Fruit fly (Drosophila melanogaster) whole organism, embryonic: ENCODE results near the gene CG6296.

ENCODE experiments used
- Asciz ChIP-seq: fragments of 200-800 bp; sonication (Bioruptor generic); optimal IDR thresholded peaks from 2 replicates; lab custom pipeline; 2017; ENCODE audit warnings: missing biosample characterization, mild to moderate bottlenecking, missing genetic modification characterization, missing genetic modification reagents
- Blimp-1 ChIP-seq: fragments of 200-800 bp; sonication (Bioruptor generic); optimal IDR thresholded peaks from 3 replicates; lab custom pipeline; 2018; ENCODE audit warnings: missing biosample characterization, missing genetic modification characterization, mild to moderate bottlenecking, moderate library complexity, missing genetic modification reagents
- CG10366 ChIP-seq: fragments of 200-800 bp; sonication (Bioruptor generic); IDR thresholded peaks from 2 replicates; pipeline ENCODE4 v1.3.6; 2022; ENCODE audit warnings: missing biosample characterization, missing genetic modification characterization
- CG10543 ChIP-seq: fragments of 200-800 bp; sonication (Bioruptor generic); optimal IDR thresholded peaks from 3 replicates; lab custom pipeline; 2017; ENCODE audit warnings: missing biosample characterization, mild to moderate bottlenecking, missing genetic modification characterization, moderate library complexity
- CG13424 ChIP-seq: fragments of 200-800 bp; sonication (Bioruptor generic); optimal IDR thresholded peaks from 2 replicates; lab custom pipeline; 2019; ENCODE audit warnings: missing biosample characterization, mild to moderate bottlenecking, missing genetic modification characterization, moderate library complexity
- CG14441 ChIP-seq: fragments of 200-800 bp; sonication (Bioruptor generic); IDR thresholded peaks from 2 replicates; pipeline ENCODE4 v1.3.6; 2022; ENCODE audit warnings: missing biosample characterization, missing genetic modification characterization
- CG14965 ChIP-seq: fragments of 200-800 bp; sonication (Bioruptor generic); optimal IDR thresholded peaks from 2 replicates; lab custom pipeline; 2016; ENCODE audit warnings: missing biosample characterization, missing genetic modification characterization, borderline replicate concordance
- CG15011 ChIP-seq: fragments of 200-800 bp; sonication (Bioruptor generic); optimal IDR thresholded peaks from 3 replicates; lab custom pipeline; 2018; ENCODE audit warnings: missing biosample characterization, mild to moderate bottlenecking, missing genetic modification characterization
- CG15696 ChIP-seq: fragments of 200-800 bp; sonication (Bioruptor generic); optimal IDR thresholded peaks from 2 replicates; lab custom pipeline; 2019; ENCODE audit warnings: missing biosample characterization, mild to moderate bottlenecking, missing genetic modification characterization, moderate library complexity
- CG1603 ChIP-seq: fragments of 200-800 bp; sonication (Bioruptor generic); optimal IDR thresholded peaks from 2 replicates; lab custom pipeline; 2019; ENCODE audit warnings: missing biosample characterization, mild to moderate bottlenecking, missing genetic modification characterization, moderate library complexity
- CG17186 ChIP-seq: fragments of 200-800 bp; sonication (Bioruptor generic); optimal IDR thresholded peaks from 3 replicates; lab custom pipeline; 2017; ENCODE audit warnings: missing biosample characterization, missing genetic modification reagents, missing genetic modification characterization
- CG17361 ChIP-seq: fragments of 200-800 bp; sonication (Bioruptor generic); IDR thresholded peaks from 3 replicates; pipeline ENCODE4 v1.3.6; 2022; ENCODE audit warnings: missing biosample characterization, missing genetic modification characterization
- CG17568 ChIP-seq: fragments of 200-800 bp; sonication (Bioruptor generic); optimal IDR thresholded peaks from 2 replicates; lab custom pipeline; 2018; ENCODE audit warnings: missing biosample characterization, mild to moderate bottlenecking, missing genetic modification characterization, moderate library complexity
- CG2712 ChIP-seq: fragments of 200-800 bp; optimal IDR thresholded peaks from 3 replicates; lab custom pipeline; 2019; ENCODE audit warnings: missing biosample characterization, mild to moderate bottlenecking, missing genetic modification characterization, moderate library complexity
- CG3163 ChIP-seq: fragments of 200-800 bp; sonication (Bioruptor generic); optimal IDR thresholded peaks from 3 replicates; lab custom pipeline; 2016; ENCODE audit warnings: missing biosample characterization, missing genetic modification characterization
- CG32772 ChIP-seq: fragments of 200-800 bp; sonication (Bioruptor generic); IDR thresholded peaks from 2 replicates; pipeline ENCODE4 v1.3.6; 2022; ENCODE audit warnings: missing biosample characterization, missing genetic modification characterization
- CG3995 ChIP-seq: fragments of 200-800 bp; sonication (Bioruptor generic); optimal IDR thresholded peaks from 3 replicates; lab custom pipeline; 2016; ENCODE audit warnings: missing biosample characterization, missing genetic modification characterization
- CG5180 ChIP-seq: fragments of 200-800 bp; sonication (Bioruptor generic); optimal IDR thresholded peaks from 3 replicates; lab custom pipeline; 2017; ENCODE audit warnings: missing biosample characterization, missing genetic modification characterization, mild to moderate bottlenecking, moderate library complexity, missing genetic modification reagents
- CG6854 ChIP-seq: fragments of 200-800 bp; sonication (Bioruptor generic); optimal IDR thresholded peaks from 3 replicates; lab custom pipeline; 2017; ENCODE audit warnings: missing biosample characterization, mild to moderate bottlenecking, missing genetic modification characterization
- CG7357 ChIP-seq: fragments of 200-800 bp; sonication (Bioruptor generic); IDR thresholded peaks from 3 replicates; pipeline ENCODE4 v1.3.6; 2022; ENCODE audit warnings: missing biosample characterization, missing genetic modification characterization
- Camta ChIP-seq: fragments of 200-800 bp; sonication (Bioruptor generic); optimal IDR thresholded peaks from 2 replicates; lab custom pipeline; 2016; ENCODE audit warnings: missing biosample characterization, missing genetic modification characterization
- Lpt ChIP-seq: fragments of >200 bp; optimal IDR thresholded peaks from 2 replicates; lab custom pipeline; 2018; ENCODE audit warnings: missing biosample characterization, missing genetic modification characterization
- Max ChIP-seq: fragments of 200-800 bp; sonication (Bioruptor generic); optimal IDR thresholded peaks from 2 replicates; lab custom pipeline; 2016; ENCODE audit warnings: missing biosample characterization, mild to moderate bottlenecking, missing genetic modification characterization
- Myb ChIP-seq: fragments of 200-800 bp; sonication (Bioruptor generic); optimal IDR thresholded peaks from 2 replicates; lab custom pipeline; 2016; ENCODE audit warnings: missing biosample characterization, missing genetic modification characterization
- Nf-YB ChIP-seq: fragments of 200-800 bp; sonication (Bioruptor generic); optimal IDR thresholded peaks from 3 replicates; lab custom pipeline; 2019; ENCODE audit warnings: missing biosample characterization, mild to moderate bottlenecking, missing genetic modification characterization, moderate library complexity
- Scr ChIP-seq: fragments of 200-800 bp; sonication (Bioruptor generic); IDR thresholded peaks from 2 replicates; pipeline ENCODE4 v1.3.6; 2022; ENCODE audit warnings: missing biosample characterization, missing genetic modification characterization; ENCODE audit not compliant: partially characterized antibody
- Ssrp ChIP-seq: fragments of 200-800 bp; sonication (Bioruptor generic); optimal IDR thresholded peaks from 2 replicates; lab custom pipeline; 2018; ENCODE audit warnings: missing biosample characterization, mild to moderate bottlenecking, missing genetic modification characterization, moderate library complexity
- chn ChIP-seq: fragments of 200-800 bp; sonication (Bioruptor generic); optimal IDR thresholded peaks from 2 replicates; lab custom pipeline; 2016; ENCODE audit warnings: missing biosample characterization, missing genetic modification characterization
- ci ChIP-seq: fragments of 200-800 bp; sonication (Bioruptor generic); IDR thresholded peaks from 3 replicates; pipeline ENCODE4 v1.3.6; 2022; ENCODE audit warnings: missing biosample characterization, missing genetic modification characterization
- dm ChIP-seq: fragments of 200-800 bp; sonication (Bioruptor generic); optimal IDR thresholded peaks from 3 replicates; lab custom pipeline; 2016; ENCODE audit warnings: missing biosample characterization, missing genetic modification characterization
- ems ChIP-seq: fragments of 200-800 bp; sonication (Bioruptor generic); optimal IDR thresholded peaks from 3 replicates; lab custom pipeline; 2016; ENCODE audit warnings: missing biosample characterization, missing genetic modification characterization
- fd64A ChIP-seq: fragments of 200-800 bp; sonication (Bioruptor generic); optimal IDR thresholded peaks from 3 replicates; lab custom pipeline; 2018; ENCODE audit warnings: missing biosample characterization, mild to moderate bottlenecking, missing genetic modification characterization
- hb ChIP-seq: fragments of 200-800 bp; sonication (Bioruptor generic); IDR thresholded peaks from 3 replicates; pipeline ENCODE4 v1.3.6; 2022; ENCODE audit warnings: missing biosample characterization, missing genetic modification characterization; ENCODE audit not compliant: partially characterized antibody
- inv ChIP-seq: fragments of 200-800 bp; sonication (Bioruptor generic); IDR thresholded peaks from 2 replicates; pipeline ENCODE4 v1.3.6; 2022; ENCODE audit warnings: missing biosample characterization, missing genetic modification characterization; ENCODE audit not compliant: partially characterized antibody
- lov ChIP-seq, 2 experiments: fragments of 200-800 bp in 1 of 2; fragments of >200 bp in 1 of 2; sonication (Bioruptor generic) in 1 of 2; IDR thresholded peaks in 1 of 2; optimal IDR thresholded peaks in 1 of 2; 2 replicates in 1 of 2; 3 replicates in 1 of 2; pipeline versions ENCODE4 v1.3.6 to Lab custom; 2017 to 2022; ENCODE audit warnings: missing biosample characterization in 1 of 2, missing genetic modification characterization in 1 of 2
- pita ChIP-seq: fragments of 200-800 bp; sonication (Bioruptor generic); optimal IDR thresholded peaks from 2 replicates; lab custom pipeline; 2017; ENCODE audit warnings: missing biosample characterization, mild to moderate bottlenecking, missing genetic modification characterization
- rib ChIP-seq: fragments of 200-800 bp; sonication (Bioruptor generic); IDR thresholded peaks from 2 replicates; pipeline ENCODE4 v1.3.6; 2022; ENCODE audit warnings: missing biosample characterization, missing genetic modification characterization
- salm ChIP-seq: fragments of 200-800 bp; sonication (Bioruptor generic); optimal IDR thresholded peaks from 2 replicates; lab custom pipeline; 2018; ENCODE audit warnings: missing biosample characterization, mild to moderate bottlenecking, missing genetic modification characterization
- sr ChIP-seq: fragments of 200-800 bp; sonication (Bioruptor generic); IDR thresholded peaks from 3 replicates; pipeline ENCODE4 v1.3.6; 2022; ENCODE audit warnings: missing biosample characterization, missing genetic modification characterization
- stwl ChIP-seq: fragments of 200-800 bp; sonication (Bioruptor generic); optimal IDR thresholded peaks from 3 replicates; lab custom pipeline; 2018; ENCODE audit warnings: missing biosample characterization, mild to moderate bottlenecking, missing genetic modification characterization, moderate library complexity
- tio ChIP-seq: fragments of 200-800 bp; sonication (Bioruptor generic); optimal IDR thresholded peaks from 2 replicates; lab custom pipeline; 2017; ENCODE audit warnings: missing biosample characterization, missing genetic modification characterization, inconsistent platforms
- toy ChIP-seq: fragments of 200-800 bp; sonication (Bioruptor generic); IDR thresholded peaks from 2 replicates; pipeline ENCODE4 v1.3.6; 2022; ENCODE audit warnings: missing biosample characterization, missing genetic modification characterization
- ttk ChIP-seq: fragments of 200-800 bp; sonication (Bioruptor generic); IDR thresholded peaks from 2 replicates; pipeline ENCODE4 v2.1.2; 2022; ENCODE audit warnings: missing biosample characterization, missing genetic modification characterization
- twi ChIP-seq: fragments of 200-800 bp; optimal IDR thresholded peaks from 2 replicates; lab custom pipeline; 2019; ENCODE audit warnings: missing biosample characterization, mild to moderate bottlenecking, missing genetic modification characterization, moderate library complexity
- zfh1 ChIP-seq: fragments of 200-800 bp; sonication (Bioruptor generic); IDR thresholded peaks from 3 replicates; pipeline ENCODE4 v1.3.6; 2022; ENCODE audit warnings: missing biosample characterization, missing genetic modification characterization

The CG6296 gene

DNA sequence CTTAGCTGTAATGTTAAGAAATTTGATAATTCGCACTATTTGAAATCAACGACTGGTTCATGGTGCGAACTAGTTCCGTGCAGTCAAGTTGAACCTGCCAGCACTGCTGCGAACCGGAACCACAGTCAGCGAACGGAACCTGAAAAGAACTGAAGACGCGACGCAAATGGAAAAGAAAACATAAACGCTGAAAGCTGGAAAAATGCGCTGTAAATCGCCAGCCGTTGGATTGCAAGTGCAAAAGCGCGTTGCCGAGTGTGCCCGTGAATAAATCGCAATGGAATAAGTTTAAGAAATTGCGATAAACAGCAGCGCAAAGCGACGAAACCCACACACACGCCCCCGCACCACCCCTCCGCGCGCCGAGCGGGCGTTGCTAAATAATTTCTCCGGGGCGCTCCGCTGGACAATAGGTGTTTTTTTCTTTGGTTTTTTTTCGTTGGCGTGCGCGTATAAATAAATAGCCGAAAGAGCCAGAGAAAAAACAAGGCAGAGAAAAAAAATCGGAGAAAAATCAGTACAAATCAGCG, 38.4 kb downstream of the CG6296 start, which contains the start of gene CG5521 (continued):
- TF ChIP-seq tio (GFP tag; lab: Kevin White, UChicago), result no peak
- TF ChIP-seq CG17186 (GFP tag; lab: Kevin White, UChicago), result peak; percentile 38

DNA sequence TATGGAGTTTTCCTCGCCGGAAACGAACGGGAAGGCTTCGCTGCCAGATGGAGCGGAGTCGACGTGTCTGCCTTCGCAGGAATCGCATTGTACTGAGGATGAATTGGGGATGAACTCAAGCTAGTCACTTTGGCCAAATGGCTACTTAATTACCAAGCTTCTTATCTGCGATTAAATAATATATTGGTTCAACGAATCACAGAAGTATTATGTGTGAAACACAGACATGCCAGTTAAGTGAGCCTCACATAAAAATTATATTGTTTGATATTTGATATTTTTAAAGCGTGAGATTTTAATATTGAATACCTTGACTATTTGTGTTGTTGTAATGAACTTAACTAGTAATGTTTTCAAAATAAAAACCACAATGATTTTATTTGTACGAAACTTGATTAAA, 38.9 kb downstream of the CG6296 start, which contains the start of gene Gr97a:
Gr97a (minus strand) TSS at position 101 of the 400 bp plus-strand sequence.
- TF ChIP-seq Myb (GFP tag; lab: Kevin White, UChicago), result no peak
- TF ChIP-seq zfh1 (GFP tag; lab: Robert Waterston, UW), result 0 out of 3 replicates have a peak, but pooled peaks have one; percentile 4
- TF ChIP-seq Nf-YB (GFP tag; lab: Kevin White, UChicago), result no peak
- no peak for TF ChIP-seq CG2712 (tag; lab: Kevin White, UChicago)
- TF ChIP-seq CG3995 (GFP tag; lab: Kevin White, UChicago), result peak; percentile 50
- TF ChIP-seq CG14441 (GFP tag; lab: Robert Waterston, UW), result 0 out of 2 replicates have a peak, but pooled peaks have one; percentile 11

DNA sequence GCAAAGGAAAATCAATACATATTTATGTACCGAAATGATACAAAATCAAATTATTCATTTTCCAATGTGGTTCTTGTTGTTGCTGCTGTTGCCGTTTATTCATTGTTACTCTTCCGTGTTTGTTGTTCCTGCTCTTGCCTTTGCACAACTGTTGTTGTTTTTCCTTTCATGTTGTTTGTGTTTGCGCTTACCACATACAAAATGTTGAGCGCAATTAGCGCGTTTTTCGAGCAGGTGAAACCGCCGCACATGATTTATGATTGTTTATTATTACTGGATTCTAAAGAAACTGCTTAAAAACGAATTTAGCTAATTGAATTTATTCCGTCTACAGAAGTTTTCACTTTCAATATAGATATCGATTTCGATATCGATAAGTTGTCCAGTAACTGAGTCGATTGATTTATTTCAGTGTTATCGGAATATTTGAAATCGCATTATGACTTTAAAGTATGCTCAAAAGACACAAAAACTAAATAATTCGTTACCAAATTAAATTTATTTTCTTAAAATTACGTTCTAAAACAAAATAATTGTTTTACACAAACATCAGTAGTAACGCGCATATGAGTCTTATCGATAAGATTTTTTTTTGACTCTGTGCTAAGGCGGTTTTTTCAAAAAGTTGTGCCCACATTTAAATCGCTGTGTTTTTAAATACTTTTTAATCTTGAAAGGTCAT, 40.7 kb downstream of the CG6296 start, which contains the start of gene Tsp97E:
Tsp97E (minus strand) TSS at position 366 of the 682 bp plus-strand sequence.
- no peak for TF ChIP-seq pita
- TF ChIP-seq CG13424, result no peak
- no peak for TF ChIP-seq ci
- peak; percentile 44 for TF ChIP-seq CG17568 (GFP tag; lab: Kevin White, UChicago)
- no peak for TF ChIP-seq CG14965 (GFP tag; lab: Kevin White, UChicago)
- TF ChIP-seq CG10366 (GFP tag; lab: Robert Waterston, UW), result no peak
- TF ChIP-seq chn (GFP tag; lab: Kevin White, UChicago), result no peak
- TF ChIP-seq Ssrp (tag; lab: Kevin White, UChicago), result no peak
- TF ChIP-seq Max, result peak; percentile 12
- TF ChIP-seq CG10543 (GFP tag; lab: Kevin White, UChicago), result no peak
- TF ChIP-seq sr (GFP tag; lab: Robert Waterston, UW), result no peak
- no peak for TF ChIP-seq CG6854
- TF ChIP-seq Asciz (GFP tag; lab: Kevin White, UChicago), result peak; percentile 8
- TF ChIP-seq fd64A (GFP tag; lab: Kevin White, UChicago), result no peak
- TF ChIP-seq CG17361 (GFP tag; lab: Robert Waterston, UW), result peak; percentile 49; the same call in 2 of the 3 replicates
- TF ChIP-seq CG3163 (GFP tag; lab: Kevin White, UChicago), result no peak
- no peak for TF ChIP-seq salm (tag; lab: Kevin White, UChicago)
- no peak for TF ChIP-seq dm (GFP tag; lab: Kevin White, UChicago)
- TF ChIP-seq CG5180 (GFP tag; lab: Kevin White, UChicago), result no peak
- no peak for TF ChIP-seq CG32772 (GFP tag; lab: Robert Waterston, UW)
- TF ChIP-seq stwl (tag; lab: Kevin White, UChicago), result peak; percentile 70
- TF ChIP-seq twi, result no peak
- TF ChIP-seq CG15696 (tag; lab: Kevin White, UChicago), result no peak
- TF ChIP-seq ems (GFP tag; lab: Kevin White, UChicago), result no peak
- TF ChIP-seq Lpt (GFP tag; lab: Kevin White, UChicago), result no peak
- TF ChIP-seq Scr (GFP tag; lab: Robert Waterston, UW), result peak; percentile 79
- peak; percentile 100 for TF ChIP-seq Blimp-1 (GFP tag; lab: Kevin White, UChicago)
- no peak for TF ChIP-seq rib (GFP tag; lab: Robert Waterston, UW)
- peak; percentile 80 for TF ChIP-seq hb (GFP tag; lab: Robert Waterston, UW)
- TF ChIP-seq toy, result no peak
- no peak for TF ChIP-seq CG7357
- no peak for TF ChIP-seq Camta (GFP tag; lab: Kevin White, UChicago)
- TF ChIP-seq ttk, result no peak
- no peak for TF ChIP-seq CG1603
- peak; percentile 63 for TF ChIP-seq inv
- TF ChIP-seq CG15011 (GFP tag; lab: Kevin White, UChicago), result no peak
- no peak for TF ChIP-seq lov (optimal IDR thresholded peaks at IDR 0.05; lab: Kevin White, UChicago)
- no peak for TF ChIP-seq lov (GFP tag; IDR thresholded peaks at IDR 0.05; lab: Robert Waterston, UW)
